Fruit fly (Drosophila melanogaster) whole organism, embryonic: Measurements from ENCODE around the gene Glt.

Experiments
- CG10654 ChIP-seq: fragments of 200-800 bp; sonication (Bioruptor generic); optimal IDR thresholded peaks from 2 replicates; lab custom pipeline; 2016; ENCODE audit warnings: missing biosample characterization, missing genetic modification characterization
- CG11085 ChIP-seq: fragments of 200-800 bp; sonication (Bioruptor generic); IDR thresholded peaks from 2 replicates; pipeline ENCODE4 v1.3.6; 2022; ENCODE audit warnings: missing biosample characterization, missing genetic modification characterization
- CG11560 ChIP-seq: fragments of 200-800 bp; sonication (Bioruptor generic); IDR thresholded peaks from 3 replicates; pipeline ENCODE4 v1.3.6; 2022; ENCODE audit warnings: missing biosample characterization, missing genetic modification characterization
- CG13624 ChIP-seq: fragments of 200-800 bp; sonication (Bioruptor generic); optimal IDR thresholded peaks from 2 replicates; lab custom pipeline; 2016; ENCODE audit warnings: missing biosample characterization, missing genetic modification characterization
- CG14667 ChIP-seq: fragments of 200-800 bp; sonication (Bioruptor generic); IDR thresholded peaks from 2 replicates; pipeline ENCODE4 v1.3.6; 2022; ENCODE audit warnings: missing biosample characterization, missing genetic modification characterization
- CG14965 ChIP-seq: fragments of 200-800 bp; sonication (Bioruptor generic); optimal IDR thresholded peaks from 2 replicates; lab custom pipeline; 2016; ENCODE audit warnings: missing biosample characterization, missing genetic modification characterization, borderline replicate concordance
- CG15269 ChIP-seq: fragments of 200-800 bp; sonication (Bioruptor generic); optimal IDR thresholded peaks from 2 replicates; lab custom pipeline; 2018; ENCODE audit warnings: missing biosample characterization, mild to moderate bottlenecking, missing genetic modification characterization, moderate library complexity
- CG15696 ChIP-seq: fragments of 200-800 bp; sonication (Bioruptor generic); optimal IDR thresholded peaks from 2 replicates; lab custom pipeline; 2019; ENCODE audit warnings: missing biosample characterization, mild to moderate bottlenecking, missing genetic modification characterization, moderate library complexity
- CG17186 ChIP-seq: fragments of 200-800 bp; sonication (Bioruptor generic); optimal IDR thresholded peaks from 3 replicates; lab custom pipeline; 2017; ENCODE audit warnings: missing biosample characterization, missing genetic modification reagents, missing genetic modification characterization
- CG17385 ChIP-seq: fragments of 200-800 bp; sonication (Bioruptor generic); optimal IDR thresholded peaks from 3 replicates; lab custom pipeline; 2018; ENCODE audit warnings: missing biosample characterization, mild to moderate bottlenecking, missing genetic modification characterization
- CG18262 ChIP-seq: fragments of 200-800 bp; optimal IDR thresholded peaks from 3 replicates; lab custom pipeline; 2019; ENCODE audit warnings: missing biosample characterization, mild to moderate bottlenecking, missing genetic modification characterization, moderate library complexity
- CG2712 ChIP-seq: fragments of 200-800 bp; optimal IDR thresholded peaks from 3 replicates; lab custom pipeline; 2019; ENCODE audit warnings: missing biosample characterization, mild to moderate bottlenecking, missing genetic modification characterization, moderate library complexity
- CG31441 ChIP-seq: fragments of 200-800 bp; sonication (Bioruptor generic); IDR thresholded peaks from 2 replicates; pipeline ENCODE4 v1.3.6; 2022; ENCODE audit warnings: missing biosample characterization, missing genetic modification characterization
- CG33213 ChIP-seq: fragments of 200-800 bp; sonication (Bioruptor generic); optimal IDR thresholded peaks from 3 replicates; lab custom pipeline; 2016; ENCODE audit warnings: missing biosample characterization, missing genetic modification characterization
- CG34422 ChIP-seq: fragments of 200-800 bp; sonication (Bioruptor generic); IDR thresholded peaks from 3 replicates; pipeline ENCODE4 v1.3.6; 2022; ENCODE audit warnings: missing biosample characterization, missing genetic modification characterization
- CG6854 ChIP-seq: fragments of 200-800 bp; sonication (Bioruptor generic); optimal IDR thresholded peaks from 3 replicates; lab custom pipeline; 2017; ENCODE audit warnings: missing biosample characterization, mild to moderate bottlenecking, missing genetic modification characterization
- CG9817 ChIP-seq: fragments of 200-800 bp; sonication (Bioruptor generic); optimal IDR thresholded peaks from 2 replicates; lab custom pipeline; 2018; ENCODE audit warnings: missing biosample characterization, mild to moderate bottlenecking, missing genetic modification characterization, moderate library complexity
- D ChIP-seq, 2 experiments: fragments of 200-800 bp in 1 of 2; fragments of >200 bp in 1 of 2; sonication (Bioruptor generic) in 1 of 2; optimal IDR thresholded peaks; 2 replicates in 1 of 2; 3 replicates in 1 of 2; lab custom pipeline; 2017; ENCODE audit warnings: mild to moderate bottlenecking in 1 of 2, missing biosample characterization in 1 of 2, missing genetic modification characterization in 1 of 2, missing genetic modification reagents in 1 of 2
- Doc3 ChIP-seq: fragments of 200-800 bp; sonication (Bioruptor generic); IDR thresholded peaks from 3 replicates; pipeline ENCODE4 v1.3.6; 2022; ENCODE audit warnings: missing biosample characterization, missing genetic modification characterization; ENCODE audit not compliant: partially characterized antibody
- Fer2 ChIP-seq: fragments of 200-800 bp; sonication (Bioruptor generic); optimal IDR thresholded peaks from 2 replicates; lab custom pipeline; 2018; ENCODE audit warnings: missing biosample characterization, mild to moderate bottlenecking, missing genetic modification characterization, moderate library complexity
- Gsc ChIP-seq: fragments of 200-800 bp; sonication (Bioruptor generic); IDR thresholded peaks from 2 replicates; pipeline ENCODE4 v1.3.6; 2022; ENCODE audit warnings: missing biosample characterization, missing genetic modification characterization
- Mes4 ChIP-seq: fragments of 200-800 bp; sonication (Bioruptor generic); optimal IDR thresholded peaks from 2 replicates; lab custom pipeline; 2016; ENCODE audit warnings: missing biosample characterization, missing genetic modification characterization
- Mrtf ChIP-seq: fragments of 200-800 bp; sonication (Bioruptor generic); IDR thresholded peaks from 3 replicates; pipeline ENCODE4 v1.3.6; 2022; ENCODE audit warnings: missing biosample characterization, missing genetic modification characterization
- NfI ChIP-seq: fragments of 200-800 bp; sonication (Bioruptor generic); optimal IDR thresholded peaks from 3 replicates; lab custom pipeline; 2018; ENCODE audit warnings: missing biosample characterization, mild to moderate bottlenecking, missing genetic modification characterization, moderate library complexity
- Sin3A ChIP-seq: fragments of >200 bp; optimal IDR thresholded peaks from 2 replicates; lab custom pipeline; 2018
- amos ChIP-seq: fragments of 200-800 bp; sonication (Bioruptor generic); IDR thresholded peaks from 2 replicates; pipeline ENCODE4 v1.3.6; 2022; ENCODE audit warnings: missing biosample characterization, missing genetic modification characterization; ENCODE audit not compliant: partially characterized antibody
- ara ChIP-seq: fragments of 200-800 bp; sonication (Bioruptor generic); IDR thresholded peaks from 2 replicates; pipeline ENCODE4 v1.3.6; 2022; ENCODE audit warnings: missing biosample characterization, missing genetic modification characterization
- bbx ChIP-seq: fragments of 200-800 bp; sonication (Bioruptor generic); IDR thresholded peaks from 2 replicates; pipeline ENCODE4 v1.3.6; 2022; ENCODE audit warnings: missing biosample characterization, missing genetic modification characterization; ENCODE audit not compliant: partially characterized antibody
- cg ChIP-seq: fragments of 200-800 bp; sonication (Bioruptor generic); optimal IDR thresholded peaks from 3 replicates; lab custom pipeline; 2019; ENCODE audit warnings: missing biosample characterization, mild to moderate bottlenecking, missing genetic modification characterization, moderate library complexity
- corto ChIP-seq: fragments of 200-800 bp; sonication (Bioruptor generic); optimal IDR thresholded peaks from 2 replicates; lab custom pipeline; 2016; ENCODE audit warnings: missing biosample characterization, mild to moderate bottlenecking, missing genetic modification characterization, moderate library complexity
- crol ChIP-seq: fragments of 200-800 bp; sonication (Bioruptor generic); IDR thresholded peaks from 2 replicates; pipeline ENCODE4 v1.3.6; 2022; ENCODE audit warnings: missing biosample characterization, missing genetic modification characterization
- crp ChIP-seq, 2 experiments: fragments of 200-800 bp; sonication (Bioruptor generic); optimal IDR thresholded peaks; 2 replicates in 1 of 2; 3 replicates in 1 of 2; lab custom pipeline; 2017; ENCODE audit warnings: missing biosample characterization in 2 of 2, missing genetic modification characterization in 2 of 2, mild to moderate bottlenecking in 1 of 2, moderate library complexity in 1 of 2
- disco-r ChIP-seq: fragments of 200-800 bp; sonication (Bioruptor generic); optimal IDR thresholded peaks from 2 replicates; lab custom pipeline; 2016; ENCODE audit warnings: missing biosample characterization, missing genetic modification characterization
- eve ChIP-seq, 2 experiments: fragments of >200 bp; optimal IDR thresholded peaks; 2 replicates each; lab custom pipeline; 2017; ENCODE audit warnings: missing biosample characterization in 2 of 2, missing genetic modification characterization in 2 of 2
- ewg ChIP-seq: fragments of 200-800 bp; sonication (Bioruptor generic); optimal IDR thresholded peaks from 3 replicates; lab custom pipeline; 2017; ENCODE audit warnings: mild to moderate bottlenecking, missing biosample characterization, missing genetic modification reagents, missing genetic modification characterization
- inv ChIP-seq: fragments of 200-800 bp; sonication (Bioruptor generic); IDR thresholded peaks from 2 replicates; pipeline ENCODE4 v1.3.6; 2022; ENCODE audit warnings: missing biosample characterization, missing genetic modification characterization; ENCODE audit not compliant: partially characterized antibody
- ken ChIP-seq: fragments of 200-800 bp; sonication (Bioruptor generic); IDR thresholded peaks from 3 replicates; pipeline ENCODE4 v1.3.6; 2022; ENCODE audit warnings: missing biosample characterization, missing genetic modification characterization
- oc ChIP-seq: fragments of 200-800 bp; sonication (Bioruptor generic); optimal IDR thresholded peaks from 2 replicates; lab custom pipeline; 2018; ENCODE audit warnings: missing biosample characterization, mild to moderate bottlenecking, missing genetic modification characterization, moderate library complexity
- otp ChIP-seq: fragments of 200-800 bp; sonication (Bioruptor generic); IDR thresholded peaks from 3 replicates; pipeline ENCODE4, ENCODE4 v1.3.6; 2022; ENCODE audit warnings: missing biosample characterization, missing genetic modification characterization
- pita ChIP-seq: fragments of 200-800 bp; sonication (Bioruptor generic); optimal IDR thresholded peaks from 2 replicates; lab custom pipeline; 2017; ENCODE audit warnings: missing biosample characterization, mild to moderate bottlenecking, missing genetic modification characterization
- pzg ChIP-seq: fragments of 200-800 bp; sonication (Bioruptor generic); optimal IDR thresholded peaks from 3 replicates; lab custom pipeline; 2018; ENCODE audit warnings: missing biosample characterization, mild to moderate bottlenecking, missing genetic modification characterization, moderate library complexity
- row ChIP-seq: fragments of 200-800 bp; sonication (Bioruptor generic); IDR thresholded peaks from 3 replicates; pipeline ENCODE4 v1.3.6; 2022; ENCODE audit warnings: missing biosample characterization, missing genetic modification characterization
- slou ChIP-seq: fragments of 200-800 bp; sonication (Bioruptor generic); optimal IDR thresholded peaks from 3 replicates; lab custom pipeline; 2016; ENCODE audit warnings: missing biosample characterization, missing genetic modification characterization
- sr ChIP-seq: fragments of 200-800 bp; sonication (Bioruptor generic); IDR thresholded peaks from 3 replicates; pipeline ENCODE4 v1.3.6; 2022; ENCODE audit warnings: missing biosample characterization, missing genetic modification characterization
- twi ChIP-seq: fragments of 200-800 bp; optimal IDR thresholded peaks from 2 replicates; lab custom pipeline; 2019; ENCODE audit warnings: missing biosample characterization, mild to moderate bottlenecking, missing genetic modification characterization, moderate library complexity
- unc-4 ChIP-seq: fragments of 200-800 bp; sonication (Bioruptor generic); IDR thresholded peaks from 2 replicates; pipeline ENCODE4 v1.3.6; 2022; ENCODE audit warnings: missing biosample characterization, missing genetic modification characterization; ENCODE audit not compliant: partially characterized antibody

The Glt gene

dm6 chr2L:8683261-8684042 lies 11.0 kb downstream of the Glt start (continued):
- TF ChIP-seq ara (GFP tag; lab: Robert Waterston, UW) = no peak
- TF ChIP-seq Mes4 = no peak
- peak; percentile 45; the same call in 1 of the 2 replicates for TF ChIP-seq inv
- no peak for TF ChIP-seq Mrtf (GFP tag; lab: Robert Waterston, UW)
- TF ChIP-seq Doc3 = no peak
- TF ChIP-seq CG15269 (tag; lab: Kevin White, UChicago) = no peak
- no peak for TF ChIP-seq CG14965 (GFP tag; lab: Kevin White, UChicago)
- TF ChIP-seq CG6854 = no peak
- no peak for TF ChIP-seq ken
- no peak for TF ChIP-seq row (GFP tag; lab: Robert Waterston, UW)
- no peak for TF ChIP-seq CG14667 (GFP tag; lab: Robert Waterston, UW)
- no peak for TF ChIP-seq otp (GFP tag; lab: Robert Waterston, UW)
- peak; percentile 79 for TF ChIP-seq bbx

dm6 chr2L:8684276-8684675 lies 11.8 kb downstream of the Glt start, which contains the start of gene CG9289:
Gene CG9289, minus strand, starts transcription at chr2L:8684376.
- no peak for TF ChIP-seq NfI
- TF ChIP-seq CG9817 (tag; lab: Kevin White, UChicago) = no peak
- TF ChIP-seq CG14667 (GFP tag; lab: Robert Waterston, UW) = no peak
- TF ChIP-seq twi (tag; lab: Kevin White, UChicago) = no peak
- TF ChIP-seq CG17385 = no peak
- no peak for TF ChIP-seq Gsc (GFP tag; lab: Robert Waterston, UW)
- no peak for TF ChIP-seq CG11085 (GFP tag; lab: Robert Waterston, UW)
- TF ChIP-seq slou (GFP tag; lab: Kevin White, UChicago) = no peak
- TF ChIP-seq ewg = no peak
- TF ChIP-seq amos (GFP tag; lab: Robert Waterston, UW) = no peak
- TF ChIP-seq disco-r (GFP tag; lab: Kevin White, UChicago) = no peak
- no peak for TF ChIP-seq Fer2 (tag; lab: Kevin White, UChicago)
- no peak for TF ChIP-seq cg (GFP tag; lab: Kevin White, UChicago)
- TF ChIP-seq bbx = no peak
- TF ChIP-seq crol (GFP tag; lab: Robert Waterston, UW) = no peak
- no peak for TF ChIP-seq CG11560 (tag; lab: Robert Waterston, UW)
- TF ChIP-seq corto (GFP tag; lab: Kevin White, UChicago) = no peak

DNA sequence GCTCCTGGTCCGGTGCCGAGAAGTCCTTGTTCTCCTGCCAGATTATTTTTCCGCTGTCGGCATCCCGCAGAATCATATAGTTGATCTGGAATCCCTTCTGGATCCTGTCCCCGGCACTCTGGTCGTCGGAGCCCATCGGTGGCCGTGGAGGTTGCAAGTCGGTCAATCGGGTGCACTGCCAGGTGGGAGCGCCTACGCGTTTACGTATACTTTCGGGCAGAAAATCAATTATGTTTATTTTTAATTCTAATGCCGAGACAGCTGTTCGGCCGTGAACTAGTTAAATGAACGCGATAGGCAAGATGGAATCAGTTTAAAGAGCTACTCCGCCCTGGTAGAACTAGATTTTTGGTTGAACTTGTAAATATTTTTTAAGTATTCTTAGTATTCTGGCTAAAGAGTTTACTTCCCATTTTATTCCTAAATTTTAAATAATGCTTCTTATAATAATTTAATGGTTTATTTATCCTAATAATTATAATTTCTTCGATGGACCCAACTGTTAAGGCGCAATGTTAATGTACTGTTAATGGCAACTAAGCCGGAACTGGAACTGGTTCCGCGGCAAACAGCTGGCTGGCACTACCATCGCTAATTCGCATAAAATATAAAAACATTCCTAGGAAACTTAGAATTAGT lies 13.3 kb downstream of the Glt start, which contains the start of the genes PrBP and Trs23:
Gene PrBP, minus strand, starts transcription at position 288 of the 639 bp plus-strand sequence.
Gene Trs23, plus strand, starts transcription at position 564 of the 639 bp plus-strand sequence.
- TF ChIP-seq sr (peak; percentile 59; the same call in 1 of the 3 replicates), CG34422 (GFP tag; lab: Robert Waterston, UW) (peak; percentile 9; the same call in 1 of the 3 replicates), oc (tag; lab: Kevin White, UChicago) (no peak), CG10654 (GFP tag; lab: Kevin White, UChicago) (no peak), pzg (peak; percentile 46), D (optimal IDR thresholded peaks at IDR 0.05; lab: Kevin White, UChicago) (peak; percentile 5), D (GFP tag; optimal IDR thresholded peaks at IDR 0.05; lab: Kevin White, UChicago) (no peak), CG17186 (peak; percentile 44), CG33213 (no peak), eve (GFP tag; optimal IDR thresholded peaks at IDR 0.05; lab: Kevin White, UChicago) (no peak), CG13624 (GFP tag; lab: Kevin White, UChicago) (no peak), crp (GFP tag; optimal IDR thresholded peaks at IDR 0.05; lab: Kevin White, UChicago) (peak; percentile 61 to 94), Sin3A (lab: Kevin White, UChicago) (peak; percentile 42), CG31441 (GFP tag; lab: Robert Waterston, UW) (peak; percentile 39; the same call in 1 of the 2 replicates), CG2712 (tag; lab: Kevin White, UChicago) (peak; percentile 48), CG15696 (tag; lab: Kevin White, UChicago) (no peak), pita (GFP tag; lab: Kevin White, UChicago) (no peak), unc-4 (GFP tag; lab: Robert Waterston, UW) (peak; percentile 59), CG18262 (tag; lab: Kevin White, UChicago) (peak; percentile 11), inv (peak; percentile 61; the same call in 1 of the 2 replicates)
